Worm (Caenorhabditis elegans) whole organism, young adult: ENCODE results near the gene rpb-12.

Experiments used
- B0035.1 ChIP-seq: sonication (generic microtip); optimal IDR thresholded peaks from 2 replicates; lab custom pipeline; 2016; ENCODE audit warnings: missing genetic modification characterization, mild to moderate bottlenecking, missing compliant biosample characterization, missing genotype, missing genetic modification reagents
- C06A6.2 ChIP-seq: fragments of 200-800 bp; sonication (Bioruptor generic); conservative IDR thresholded peaks from 2 replicates; pipeline ENCODE4 v1.3.6; 2022; ENCODE audit warnings: missing genetic modification characterization, missing compliant biosample characterization
- F33H1.4 ChIP-seq: fragments of 200-800 bp; sonication (Bioruptor generic); IDR thresholded peaks from 2 replicates; pipeline ENCODE4 v1.3.6; 2022; ENCODE audit warnings: missing genetic modification reagents, missing genetic modification characterization, missing compliant biosample characterization
- F37B4.10 ChIP-seq: fragments of 200-800 bp; sonication (Bioruptor generic); IDR thresholded peaks from 2 replicates; pipeline ENCODE4 v1.3.6; 2022; ENCODE audit warnings: missing genetic modification characterization, missing compliant biosample characterization
- F57C9.4 ChIP-seq: sonication (generic microtip); optimal IDR thresholded peaks from 2 replicates; lab custom pipeline; 2017; ENCODE audit warnings: mild to moderate bottlenecking, missing genetic modification characterization, missing compliant biosample characterization
- ZK185.1 ChIP-seq: sonication (generic microtip); optimal IDR thresholded peaks from 2 replicates; lab custom pipeline; 2016; ENCODE audit warnings: mild to moderate bottlenecking, missing genetic modification characterization, missing compliant biosample characterization; ENCODE audit not compliant: poor library complexity, severe bottlenecking
- ceh-79 ChIP-seq: sonication (generic microtip); optimal IDR thresholded peaks from 2 replicates; lab custom pipeline; 2017; ENCODE audit warnings: mild to moderate bottlenecking, missing genetic modification characterization, missing compliant biosample characterization
- let-526 ChIP-seq: fragments of 200-800 bp; sonication (Bioruptor generic); IDR thresholded peaks from 2 replicates; pipeline ENCODE4 v1.3.6; 2022; ENCODE audit warnings: missing genetic modification reagents, missing genetic modification characterization, missing compliant biosample characterization
- let-607 ChIP-seq, 2 experiments: fragments of 200-800 bp in 1 of 2; sonication (Bioruptor generic) in 1 of 2; sonication (generic microtip) in 1 of 2; optimal IDR thresholded peaks; 2 replicates each; lab custom pipeline; 2016 to 2018; ENCODE audit warnings: mild to moderate bottlenecking in 2 of 2, missing compliant biosample characterization in 2 of 2, missing genetic modification characterization in 2 of 2, moderate library complexity in 2 of 2, missing genotype in 1 of 2
- lin-54 ChIP-seq: fragments of 200-800 bp; sonication (Bioruptor generic); optimal IDR thresholded peaks from 2 replicates; lab custom pipeline; 2018; ENCODE audit warnings: mild to moderate bottlenecking, missing genetic modification characterization, missing compliant biosample characterization
- mxl-1 ChIP-seq: sonication (generic microtip); optimal IDR thresholded peaks from 2 replicates; lab custom pipeline; 2016; ENCODE audit warnings: missing genetic modification characterization, missing compliant biosample characterization
- nfya-1 ChIP-seq: sonication (generic microtip); optimal IDR thresholded peaks from 2 replicates; lab custom pipeline; 2017; ENCODE audit warnings: antibody characterized with exemption, missing compliant biosample characterization, missing genetic modification characterization, borderline replicate concordance; ENCODE audit not compliant: insufficient read depth
- nfyb-1 ChIP-seq: fragments of 200-800 bp; sonication (Bioruptor generic); IDR thresholded peaks from 2 replicates; pipeline ENCODE4 v1.3.6; 2022; ENCODE audit warnings: missing genetic modification reagents, missing genetic modification characterization, missing compliant biosample characterization
- nhr-27 ChIP-seq: fragments of 200-800 bp; sonication (Bioruptor generic); optimal IDR thresholded peaks from 2 replicates; lab custom pipeline; 2018; ENCODE audit warnings: mild to moderate bottlenecking, missing genetic modification characterization, moderate library complexity, missing compliant biosample characterization
- tbp1 ChIP-seq: fragments of 200-800 bp; sonication (Bioruptor generic); optimal IDR thresholded peaks from 2 replicates; lab custom pipeline; 2018; ENCODE audit warnings: mild to moderate bottlenecking, missing genetic modification characterization, missing compliant biosample characterization

Gene rpb-12

ce11 chrIV:9098942-9099341, 47.7 kb downstream of the rpb-12 start, which contains the start of gene gldi-10:
Gene gldi-10, plus strand, starts transcription at chrIV:9099242.
- TF ChIP-seq lin-54 (GFP tag; lab: Kevin White, UChicago) (no peak), C06A6.2 (no peak), F37B4.10 (GFP tag; lab: Robert Waterston, UW) (no peak), F33H1.4 (GFP tag; lab: Robert Waterston, UW) (no peak), nfya-1 (tag; lab: Kevin White, UChicago) (no peak), B0035.1 (tag; lab: Kevin White, UChicago) (no peak), nhr-27 (tag; lab: Kevin White, UChicago) (no peak), ceh-79 (no peak), nfyb-1 (GFP tag; lab: Robert Waterston, UW) (no peak), mxl-1 (tag; lab: Kevin White, UChicago) (no peak), let-526 (GFP tag; lab: Robert Waterston, UW) (no peak), F57C9.4 (tag; lab: Kevin White, UChicago) (no peak), tbp1 (GFP tag; lab: Kevin White, UChicago) (no peak), let-607 (tag; optimal IDR thresholded peaks at IDR 0.05; lab: Kevin White, UChicago) (no peak), ZK185.1 (no peak)
- TF ChIP-seq, all 124 proteins: peak for 0
